Fruit fly (Drosophila melanogaster) whole organism, embryonic: ENCODE results near the gene CG14454.

Experiments used
- Bdp1 ChIP-seq: fragments of 200-800 bp; sonication (Bioruptor generic); optimal IDR thresholded peaks from 3 replicates; lab custom pipeline; 2016; ENCODE audit warnings: missing biosample characterization, missing genetic modification characterization
- CG10321 ChIP-seq: fragments of 200-800 bp; sonication (Bioruptor generic); IDR thresholded peaks from 2 replicates; pipeline ENCODE4 v1.3.6; 2022; ENCODE audit warnings: missing biosample characterization, missing genetic modification characterization
- CG10462 ChIP-seq: fragments of 200-800 bp; sonication (Bioruptor generic); optimal IDR thresholded peaks from 2 replicates; lab custom pipeline; 2016; ENCODE audit warnings: missing biosample characterization, missing genetic modification characterization
- CG11696 ChIP-seq: fragments of 200-800 bp; sonication (Bioruptor generic); IDR thresholded peaks from 2 replicates; pipeline ENCODE4 v1.3.6; 2022; ENCODE audit warnings: missing biosample characterization, missing genetic modification characterization
- CG12744 ChIP-seq: fragments of 200-800 bp; sonication (Bioruptor generic); optimal IDR thresholded peaks from 2 replicates; lab custom pipeline; 2016; ENCODE audit warnings: missing biosample characterization, missing genetic modification characterization
- CG12769 ChIP-seq: fragments of 200-800 bp; sonication (Bioruptor generic); optimal IDR thresholded peaks from 2 replicates; lab custom pipeline; 2019; ENCODE audit warnings: missing biosample characterization, mild to moderate bottlenecking, missing genetic modification characterization, moderate library complexity
- CG14014 ChIP-seq: fragments of 200-800 bp; sonication (Bioruptor generic); IDR thresholded peaks from 2 replicates; pipeline ENCODE4 v1.3.6; 2022; ENCODE audit warnings: missing biosample characterization, missing genetic modification characterization
- CG17186 ChIP-seq: fragments of 200-800 bp; sonication (Bioruptor generic); optimal IDR thresholded peaks from 3 replicates; lab custom pipeline; 2017; ENCODE audit warnings: missing biosample characterization, missing genetic modification reagents, missing genetic modification characterization
- CG1832 ChIP-seq: fragments of 200-800 bp; sonication (Bioruptor generic); optimal IDR thresholded peaks from 2 replicates; lab custom pipeline; 2017; ENCODE audit warnings: missing biosample characterization, mild to moderate bottlenecking, missing genetic modification characterization, inconsistent platforms
- CG2120 ChIP-seq: fragments of 200-800 bp; sonication (Bioruptor generic); optimal IDR thresholded peaks from 3 replicates; lab custom pipeline; 2016; ENCODE audit warnings: missing biosample characterization, missing genetic modification characterization
- CG2678 ChIP-seq: fragments of 200-800 bp; sonication (Bioruptor generic); optimal IDR thresholded peaks from 3 replicates; lab custom pipeline; 2019; ENCODE audit warnings: missing biosample characterization, mild to moderate bottlenecking, missing genetic modification characterization, moderate library complexity
- CG2875 ChIP-seq: fragments of 200-800 bp; sonication (Bioruptor generic); optimal IDR thresholded peaks from 2 replicates; lab custom pipeline; 2017; ENCODE audit warnings: missing biosample characterization, mild to moderate bottlenecking, missing genetic modification characterization, missing genetic modification reagents
- CG3281 ChIP-seq: fragments of 200-800 bp; sonication (Bioruptor generic); optimal IDR thresholded peaks from 3 replicates; lab custom pipeline; 2017; ENCODE audit warnings: missing biosample characterization, mild to moderate bottlenecking, missing genetic modification characterization
- CG33557 ChIP-seq: fragments of 200-800 bp; sonication (Bioruptor generic); optimal IDR thresholded peaks from 2 replicates; lab custom pipeline; 2019; ENCODE audit warnings: missing biosample characterization, mild to moderate bottlenecking, missing genetic modification characterization, moderate library complexity
- CG5953 ChIP-seq: fragments of 200-800 bp; sonication (Bioruptor generic); IDR thresholded peaks from 2 replicates; pipeline ENCODE4 v1.3.6; 2022; ENCODE audit warnings: missing biosample characterization, missing genetic modification characterization
- CG7271 ChIP-seq: fragments of 200-800 bp; sonication (Bioruptor generic); optimal IDR thresholded peaks from 2 replicates; lab custom pipeline; 2018; ENCODE audit warnings: missing biosample characterization, mild to moderate bottlenecking, missing genetic modification characterization, moderate library complexity
- CG7745 ChIP-seq: fragments of 200-800 bp; sonication (Bioruptor generic); optimal IDR thresholded peaks from 2 replicates; lab custom pipeline; 2018; ENCODE audit warnings: missing biosample characterization, mild to moderate bottlenecking, missing genetic modification characterization, moderate library complexity
- CG8478 ChIP-seq: fragments of >200 bp; optimal IDR thresholded peaks from 2 replicates; lab custom pipeline; 2018
- CG9932 ChIP-seq: fragments of 200-800 bp; sonication (Bioruptor generic); IDR thresholded peaks from 2 replicates; pipeline ENCODE4 v1.3.6; 2022; ENCODE audit warnings: missing biosample characterization, missing genetic modification characterization
- CTCF ChIP-seq: fragments of 200-800 bp; sonication (Bioruptor generic); optimal IDR thresholded peaks from 2 replicates; lab custom pipeline; 2017; ENCODE audit warnings: missing biosample characterization, mild to moderate bottlenecking, missing genetic modification characterization, moderate library complexity
- E2f1 ChIP-seq: fragments of 200-800 bp; sonication (Bioruptor generic); IDR thresholded peaks from 2 replicates; pipeline ENCODE4 v1.3.6; 2022; ENCODE audit warnings: missing biosample characterization, missing genetic modification characterization
- Eip74EF ChIP-seq, 2 experiments: fragments of 200-800 bp in 1 of 2; fragments of >200 bp in 1 of 2; sonication (Bioruptor generic) in 1 of 2; optimal IDR thresholded peaks; 2 replicates each; lab custom pipeline; 2017 to 2019; ENCODE audit warnings: missing biosample characterization in 2 of 2, missing genetic modification characterization in 2 of 2, mild to moderate bottlenecking in 1 of 2, moderate library complexity in 1 of 2
- Elba2 ChIP-seq: fragments of 200-800 bp; sonication (Bioruptor generic); optimal IDR thresholded peaks from 3 replicates; lab custom pipeline; 2016; ENCODE audit warnings: missing biosample characterization, missing genetic modification characterization
- Ets97D ChIP-seq: fragments of 200-800 bp; sonication (Bioruptor generic); optimal IDR thresholded peaks from 3 replicates; lab custom pipeline; 2016; ENCODE audit warnings: missing biosample characterization, missing genetic modification characterization
- Fer1 ChIP-seq: fragments of 200-800 bp; sonication (Bioruptor generic); optimal IDR thresholded peaks from 2 replicates; lab custom pipeline; 2017; ENCODE audit warnings: missing biosample characterization, mild to moderate bottlenecking, missing genetic modification characterization
- Fer2 ChIP-seq: fragments of 200-800 bp; sonication (Bioruptor generic); optimal IDR thresholded peaks from 2 replicates; lab custom pipeline; 2018; ENCODE audit warnings: missing biosample characterization, mild to moderate bottlenecking, missing genetic modification characterization, moderate library complexity
- Hr3 ChIP-seq: fragments of 200-800 bp; sonication (Bioruptor generic); optimal IDR thresholded peaks from 3 replicates; lab custom pipeline; 2016; ENCODE audit warnings: missing biosample characterization, missing genetic modification characterization
- Rfx ChIP-seq: fragments of 200-800 bp; sonication (Bioruptor generic); IDR thresholded peaks from 2 replicates; pipeline ENCODE4 v1.3.6; 2022; ENCODE audit warnings: missing biosample characterization, missing genetic modification characterization
- Sin3A ChIP-seq: fragments of >200 bp; optimal IDR thresholded peaks from 2 replicates; lab custom pipeline; 2018
- Sry-β ChIP-seq: fragments of 200-800 bp; sonication (Bioruptor generic); optimal IDR thresholded peaks from 2 replicates; lab custom pipeline; 2018; ENCODE audit warnings: missing biosample characterization, mild to moderate bottlenecking, missing genetic modification characterization, moderate library complexity
- Stat92E ChIP-seq, 3 experiments: fragments of >200 bp in 2 of 3; fragments of 200-800 bp in 1 of 3; sonication (Bioruptor generic) in 1 of 3; optimal IDR thresholded peaks; 2 replicates each; lab custom pipeline; 2017 to 2019; ENCODE audit warnings: missing biosample characterization in 3 of 3, missing genetic modification characterization in 3 of 3, mild to moderate bottlenecking in 1 of 3, moderate library complexity in 1 of 3
- abd-A ChIP-seq: fragments of 200-800 bp; sonication (Bioruptor generic); optimal IDR thresholded peaks from 3 replicates; lab custom pipeline; 2019; ENCODE audit warnings: missing biosample characterization, mild to moderate bottlenecking, missing genetic modification characterization, moderate library complexity
- bowl ChIP-seq: fragments of 200-800 bp; sonication (Bioruptor generic); IDR thresholded peaks from 2 replicates; pipeline ENCODE4 v1.3.6; 2022; ENCODE audit warnings: missing biosample characterization, missing genetic modification characterization
- chinmo ChIP-seq: fragments of 200-800 bp; sonication (Bioruptor generic); IDR thresholded peaks from 4 replicates; pipeline ENCODE4 v1.3.6; 2022; ENCODE audit warnings: missing biosample characterization, missing genetic modification characterization; ENCODE audit not compliant: partially characterized antibody
- chm ChIP-seq: fragments of 200-800 bp; sonication (Bioruptor generic); IDR thresholded peaks from 2 replicates; pipeline ENCODE4 v1.3.6; 2022; ENCODE audit warnings: missing biosample characterization, missing genetic modification characterization
- ewg ChIP-seq: fragments of 200-800 bp; sonication (Bioruptor generic); optimal IDR thresholded peaks from 3 replicates; lab custom pipeline; 2017; ENCODE audit warnings: mild to moderate bottlenecking, missing biosample characterization, missing genetic modification reagents, missing genetic modification characterization
- gem ChIP-seq: fragments of 200-800 bp; sonication (Bioruptor generic); optimal IDR thresholded peaks from 2 replicates; lab custom pipeline; 2019; ENCODE audit warnings: missing biosample characterization, mild to moderate bottlenecking, missing genetic modification characterization, moderate library complexity
- gsb ChIP-seq: fragments of 200-800 bp; sonication (Bioruptor generic); IDR thresholded peaks from 2 replicates; pipeline ENCODE4 v1.3.6; 2022; ENCODE audit warnings: missing biosample characterization, missing genetic modification characterization
- her ChIP-seq: fragments of 200-800 bp; sonication (Bioruptor generic); optimal IDR thresholded peaks from 2 replicates; lab custom pipeline; 2016; ENCODE audit warnings: missing biosample characterization, missing genetic modification characterization
- lov ChIP-seq, 2 experiments: fragments of 200-800 bp in 1 of 2; fragments of >200 bp in 1 of 2; sonication (Bioruptor generic) in 1 of 2; IDR thresholded peaks in 1 of 2; optimal IDR thresholded peaks in 1 of 2; 2 replicates in 1 of 2; 3 replicates in 1 of 2; pipeline versions ENCODE4 v1.3.6 to Lab custom; 2017 to 2022; ENCODE audit warnings: missing biosample characterization in 1 of 2, missing genetic modification characterization in 1 of 2
- mam ChIP-seq: fragments of 200-800 bp; sonication (Bioruptor generic); optimal IDR thresholded peaks from 3 replicates; lab custom pipeline; 2016; ENCODE audit warnings: missing biosample characterization, missing genetic modification characterization
- nerfin-1 ChIP-seq: fragments of 200-800 bp; sonication (Bioruptor generic); optimal IDR thresholded peaks from 3 replicates; lab custom pipeline; 2019; ENCODE audit warnings: missing biosample characterization, mild to moderate bottlenecking, missing genetic modification characterization, moderate library complexity
- pita ChIP-seq: fragments of 200-800 bp; sonication (Bioruptor generic); optimal IDR thresholded peaks from 2 replicates; lab custom pipeline; 2017; ENCODE audit warnings: missing biosample characterization, mild to moderate bottlenecking, missing genetic modification characterization
- pnt ChIP-seq: fragments of 200-800 bp; sonication (Bioruptor generic); optimal IDR thresholded peaks from 3 replicates; lab custom pipeline; 2016; ENCODE audit warnings: missing biosample characterization, missing genetic modification characterization
- pzg ChIP-seq: fragments of 200-800 bp; sonication (Bioruptor generic); optimal IDR thresholded peaks from 3 replicates; lab custom pipeline; 2018; ENCODE audit warnings: missing biosample characterization, mild to moderate bottlenecking, missing genetic modification characterization, moderate library complexity
- row ChIP-seq: fragments of 200-800 bp; sonication (Bioruptor generic); IDR thresholded peaks from 3 replicates; pipeline ENCODE4 v1.3.6; 2022; ENCODE audit warnings: missing biosample characterization, missing genetic modification characterization
- sob ChIP-seq: fragments of 200-800 bp; sonication (Bioruptor generic); IDR thresholded peaks from 2 replicates; pipeline ENCODE4 v1.3.6; 2022; ENCODE audit warnings: missing biosample characterization, missing genetic modification characterization
- tgo ChIP-seq: fragments of 200-800 bp; sonication (Bioruptor generic); IDR thresholded peaks from 3 replicates; pipeline ENCODE4 v1.3.6; 2022; ENCODE audit warnings: missing biosample characterization, missing genetic modification characterization
- tx ChIP-seq: fragments of 200-800 bp; sonication (Bioruptor generic); optimal IDR thresholded peaks from 2 replicates; lab custom pipeline; 2016; ENCODE audit warnings: missing biosample characterization, missing genetic modification characterization
- unpg ChIP-seq: fragments of 200-800 bp; sonication (Bioruptor generic); optimal IDR thresholded peaks from 3 replicates; lab custom pipeline; 2018; ENCODE audit warnings: missing biosample characterization, mild to moderate bottlenecking, missing genetic modification characterization, moderate library complexity
- zf30C ChIP-seq: fragments of 200-800 bp; sonication (Bioruptor generic); optimal IDR thresholded peaks from 3 replicates; lab custom pipeline; 2018; ENCODE audit warnings: missing biosample characterization, mild to moderate bottlenecking, missing genetic modification characterization

Gene CG14454

dm6 chr3L:22727739-22728335 lies 35.5 kb upstream of the CG14454 start, which contains the start of the genes CG14450 and CG11367 (continued):
- TF ChIP-seq mam (GFP tag; lab: Kevin White, UChicago), result no peak
- no peak for TF ChIP-seq CG3281 (GFP tag; lab: Kevin White, UChicago)
- no peak for TF ChIP-seq E2f1
- TF ChIP-seq CG2120 (GFP tag; lab: Kevin White, UChicago), result peak; percentile 10
- no peak for TF ChIP-seq her
- peak; percentile 19; the same call in 1 of the 2 replicates for TF ChIP-seq Rfx (GFP tag; lab: Robert Waterston, UW)
- no peak for TF ChIP-seq bowl (GFP tag; lab: Robert Waterston, UW)
- peak; percentile 71 for TF ChIP-seq CG12769 (tag; lab: Kevin White, UChicago)
- TF ChIP-seq CG14014 (GFP tag; lab: Robert Waterston, UW), result no peak
- TF ChIP-seq abd-A (tag; lab: Kevin White, UChicago), result no peak
- no peak for TF ChIP-seq CG7745 (tag; lab: Kevin White, UChicago)
- TF ChIP-seq pnt (GFP tag; lab: Kevin White, UChicago), result no peak
- TF ChIP-seq Fer1 (GFP tag; lab: Kevin White, UChicago), result peak; percentile 54
- no peak for TF ChIP-seq CG33557 (GFP tag; lab: Kevin White, UChicago)
- no peak for TF ChIP-seq zf30C (GFP tag; lab: Kevin White, UChicago)
- TF ChIP-seq Stat92E (GFP tag; optimal IDR thresholded peaks at IDR 0.05; lab: Kevin White, UChicago), result no peak
- TF ChIP-seq tgo (GFP tag; lab: Robert Waterston, UW), result no peak
- peak; percentile 11 for TF ChIP-seq CTCF (GFP tag; lab: Kevin White, UChicago)
- TF ChIP-seq gem (tag; lab: Kevin White, UChicago), result no peak
- TF ChIP-seq tx (GFP tag; lab: Kevin White, UChicago), result no peak
- no peak for TF ChIP-seq Bdp1 (GFP tag; lab: Kevin White, UChicago)
- peak; percentile 93 for TF ChIP-seq row (GFP tag; lab: Robert Waterston, UW)
- no peak for TF ChIP-seq CG10321 (GFP tag; lab: Robert Waterston, UW)
- no peak for TF ChIP-seq pita (GFP tag; lab: Kevin White, UChicago)
- peak; percentile 40; the same call in 1 of the 2 replicates for TF ChIP-seq CG9932 (GFP tag; lab: Robert Waterston, UW)
- TF ChIP-seq chm (GFP tag; lab: Robert Waterston, UW), result no peak
- TF ChIP-seq pzg (GFP tag; lab: Kevin White, UChicago), result peak; percentile 56
- TF ChIP-seq unpg (GFP tag; lab: Kevin White, UChicago), result no peak
- peak; percentile 6 for TF ChIP-seq CG2678 (tag; lab: Kevin White, UChicago)
- no peak for TF ChIP-seq Sin3A (lab: Kevin White, UChicago)
- TF ChIP-seq CG17186 (GFP tag; lab: Kevin White, UChicago), result no peak
- peak; percentile 36; the same call in 1 of the 4 replicates for TF ChIP-seq chinmo (GFP tag; lab: Robert Waterston, UW)
- no peak for TF ChIP-seq CG1832 (GFP tag; lab: Kevin White, UChicago)
- TF ChIP-seq CG12744 (GFP tag; lab: Kevin White, UChicago), result no peak
- TF ChIP-seq Hr3 (GFP tag; lab: Kevin White, UChicago), result peak; percentile 31
- no peak for TF ChIP-seq gsb (GFP tag; lab: Robert Waterston, UW)
- no peak for TF ChIP-seq sob
- no peak for TF ChIP-seq Eip74EF (GFP tag; optimal IDR thresholded peaks at IDR 0.05; lab: Kevin White, UChicago)
- no peak for TF ChIP-seq Fer2 (tag; lab: Kevin White, UChicago)
- TF ChIP-seq Ets97D, result no peak
- peak; percentile 98 for TF ChIP-seq Sry-β (GFP tag; lab: Kevin White, UChicago)
- no peak for TF ChIP-seq ewg
- TF ChIP-seq CG2875, result peak; percentile 22
- TF ChIP-seq CG11696 (GFP tag; lab: Robert Waterston, UW), result no peak
- peak; percentile 35 for TF ChIP-seq nerfin-1 (tag; lab: Kevin White, UChicago)
- no peak for TF ChIP-seq CG7271
- no peak for TF ChIP-seq CG5953 (GFP tag; lab: Robert Waterston, UW)
- TF ChIP-seq Elba2, result no peak
- no peak for TF ChIP-seq CG8478 (lab: Kevin White, UChicago)
- no peak for TF ChIP-seq lov (optimal IDR thresholded peaks at IDR 0.05; lab: Kevin White, UChicago)
- TF ChIP-seq lov (GFP tag; IDR thresholded peaks at IDR 0.05; lab: Robert Waterston, UW), result no peak
- TF ChIP-seq CG10462 (GFP tag; lab: Kevin White, UChicago), result no peak
